Fruit fly (Drosophila melanogaster) whole organism, embryonic: ENCODE results near the gene CG32295.
A peak's percentile ranks its signal among the peaks of the same experiment; 100 is the strongest.

ENCODE experiments used
- Antp ChIP-seq: fragments of 200-800 bp; sonication (Bioruptor generic); optimal IDR thresholded peaks from 3 replicates; lab custom pipeline; 2016; ENCODE audit warnings: missing biosample characterization, missing genetic modification characterization
- Asciz ChIP-seq: fragments of 200-800 bp; sonication (Bioruptor generic); optimal IDR thresholded peaks from 2 replicates; lab custom pipeline; 2017; ENCODE audit warnings: missing biosample characterization, mild to moderate bottlenecking, missing genetic modification characterization, missing genetic modification reagents
- CG10274 ChIP-seq: fragments of 200-800 bp; sonication (Bioruptor generic); optimal IDR thresholded peaks from 3 replicates; lab custom pipeline; 2017; ENCODE audit warnings: missing biosample characterization, mild to moderate bottlenecking, missing genetic modification characterization
- CG10565 ChIP-seq: fragments of 200-800 bp; sonication (Bioruptor generic); optimal IDR thresholded peaks from 3 replicates; lab custom pipeline; 2016; ENCODE audit warnings: missing biosample characterization, mild to moderate bottlenecking, missing genetic modification characterization
- CG12659 ChIP-seq: fragments of 200-800 bp; sonication (Bioruptor generic); optimal IDR thresholded peaks from 3 replicates; lab custom pipeline; 2017; ENCODE audit warnings: mild to moderate bottlenecking, missing biosample characterization, missing genetic modification reagents, missing genetic modification characterization
- CG13624 ChIP-seq: fragments of 200-800 bp; sonication (Bioruptor generic); optimal IDR thresholded peaks from 2 replicates; lab custom pipeline; 2016; ENCODE audit warnings: missing biosample characterization, missing genetic modification characterization
- CG13894 ChIP-seq: fragments of 200-800 bp; sonication (Bioruptor generic); optimal IDR thresholded peaks from 3 replicates; lab custom pipeline; 2018; ENCODE audit warnings: missing biosample characterization, mild to moderate bottlenecking, missing genetic modification characterization, moderate library complexity
- CG1602 ChIP-seq: fragments of 200-800 bp; sonication (Bioruptor generic); optimal IDR thresholded peaks from 3 replicates; lab custom pipeline; 2016; ENCODE audit warnings: missing biosample characterization, missing genetic modification characterization
- CG17359 ChIP-seq: fragments of 200-800 bp; sonication (Bioruptor generic); optimal IDR thresholded peaks from 3 replicates; lab custom pipeline; 2018; ENCODE audit warnings: missing biosample characterization, mild to moderate bottlenecking, missing genetic modification characterization, moderate library complexity
- CG1832 ChIP-seq: fragments of 200-800 bp; sonication (Bioruptor generic); optimal IDR thresholded peaks from 2 replicates; lab custom pipeline; 2017; ENCODE audit warnings: missing biosample characterization, mild to moderate bottlenecking, missing genetic modification characterization, inconsistent platforms
- CG18619 ChIP-seq: fragments of 200-800 bp; sonication (Bioruptor generic); optimal IDR thresholded peaks from 3 replicates; lab custom pipeline; 2017; ENCODE audit warnings: missing biosample characterization, mild to moderate bottlenecking, missing genetic modification characterization
- CG2202 ChIP-seq: fragments of 200-800 bp; sonication (Bioruptor generic); optimal IDR thresholded peaks from 2 replicates; lab custom pipeline; 2018; ENCODE audit warnings: missing biosample characterization, mild to moderate bottlenecking, missing genetic modification characterization
- CG3163 ChIP-seq: fragments of 200-800 bp; sonication (Bioruptor generic); optimal IDR thresholded peaks from 3 replicates; lab custom pipeline; 2016; ENCODE audit warnings: missing biosample characterization, missing genetic modification characterization
- CG3726 ChIP-seq: fragments of 200-800 bp; sonication (Bioruptor generic); IDR thresholded peaks from 3 replicates; pipeline ENCODE4, ENCODE4 v1.3.6; 2022; ENCODE audit warnings: missing biosample characterization, missing genetic modification characterization
- CG3995 ChIP-seq: fragments of 200-800 bp; sonication (Bioruptor generic); optimal IDR thresholded peaks from 3 replicates; lab custom pipeline; 2016; ENCODE audit warnings: missing biosample characterization, missing genetic modification characterization
- CG43689 ChIP-seq: fragments of 200-800 bp; sonication (Bioruptor generic); IDR thresholded peaks from 2 replicates; pipeline ENCODE4 v1.3.6; 2022; ENCODE audit warnings: missing biosample characterization, missing genetic modification characterization
- CG4404 ChIP-seq: fragments of 200-800 bp; sonication (Bioruptor generic); IDR thresholded peaks from 2 replicates; pipeline ENCODE4 v1.3.6; 2022; ENCODE audit warnings: missing biosample characterization, missing genetic modification characterization
- CG4854 ChIP-seq: fragments of 200-800 bp; sonication (Bioruptor generic); optimal IDR thresholded peaks from 2 replicates; lab custom pipeline; 2016; ENCODE audit warnings: missing biosample characterization, missing genetic modification characterization, inconsistent platforms
- CG5180 ChIP-seq: fragments of 200-800 bp; sonication (Bioruptor generic); optimal IDR thresholded peaks from 3 replicates; lab custom pipeline; 2017; ENCODE audit warnings: missing biosample characterization, missing genetic modification characterization, mild to moderate bottlenecking, moderate library complexity, missing genetic modification reagents
- CG6272 ChIP-seq: fragments of 200-800 bp; sonication (Bioruptor generic); IDR thresholded peaks from 2 replicates; pipeline ENCODE4 v1.3.6; 2022; ENCODE audit warnings: missing biosample characterization, missing genetic modification characterization
- CG7372 ChIP-seq: fragments of 200-800 bp; sonication (Bioruptor generic); IDR thresholded peaks from 2 replicates; pipeline ENCODE4 v1.3.6; 2022; ENCODE audit warnings: missing biosample characterization, missing genetic modification characterization
- CG7786 ChIP-seq: fragments of 200-800 bp; sonication (Bioruptor generic); optimal IDR thresholded peaks from 2 replicates; lab custom pipeline; 2016; ENCODE audit warnings: missing biosample characterization, missing genetic modification characterization
- CG7839 ChIP-seq: fragments of 200-800 bp; sonication (Bioruptor generic); optimal IDR thresholded peaks from 3 replicates; lab custom pipeline; 2018; ENCODE audit warnings: missing biosample characterization, mild to moderate bottlenecking, missing genetic modification characterization, moderate library complexity
- CG8359 ChIP-seq: fragments of 200-800 bp; sonication (Bioruptor generic); optimal IDR thresholded peaks from 2 replicates; lab custom pipeline; 2017; ENCODE audit warnings: missing biosample characterization, mild to moderate bottlenecking, missing genetic modification characterization, borderline replicate concordance
- CG8388 ChIP-seq: fragments of 200-800 bp; sonication (Bioruptor generic); optimal IDR thresholded peaks from 2 replicates; lab custom pipeline; 2019; ENCODE audit warnings: missing biosample characterization, mild to moderate bottlenecking, missing genetic modification characterization, moderate library complexity
- CTCF ChIP-seq: fragments of 200-800 bp; sonication (Bioruptor generic); optimal IDR thresholded peaks from 2 replicates; lab custom pipeline; 2017; ENCODE audit warnings: missing biosample characterization, mild to moderate bottlenecking, missing genetic modification characterization, moderate library complexity
- Camta ChIP-seq: fragments of 200-800 bp; sonication (Bioruptor generic); optimal IDR thresholded peaks from 2 replicates; lab custom pipeline; 2016; ENCODE audit warnings: missing biosample characterization, missing genetic modification characterization
- D19B ChIP-seq: fragments of 200-800 bp; sonication (Bioruptor generic); optimal IDR thresholded peaks from 2 replicates; lab custom pipeline; 2017; ENCODE audit warnings: missing biosample characterization, mild to moderate bottlenecking, missing genetic modification characterization
- Dbx ChIP-seq: fragments of 200-800 bp; sonication (Bioruptor generic); IDR thresholded peaks from 3 replicates; pipeline ENCODE4 v1.3.6; 2022; ENCODE audit warnings: missing biosample characterization, missing genetic modification characterization
- Doc3 ChIP-seq: fragments of 200-800 bp; sonication (Bioruptor generic); IDR thresholded peaks from 3 replicates; pipeline ENCODE4 v1.3.6; 2022; ENCODE audit warnings: missing biosample characterization, missing genetic modification characterization; ENCODE audit not compliant: partially characterized antibody
- Dp ChIP-seq: fragments of 200-800 bp; sonication (Bioruptor generic); optimal IDR thresholded peaks from 2 replicates; lab custom pipeline; 2018; ENCODE audit warnings: missing biosample characterization, mild to moderate bottlenecking, missing genetic modification characterization, moderate library complexity
- Fer3 ChIP-seq: fragments of 200-800 bp; sonication (Bioruptor generic); optimal IDR thresholded peaks from 2 replicates; lab custom pipeline; 2018; ENCODE audit warnings: missing biosample characterization, mild to moderate bottlenecking, missing genetic modification characterization, moderate library complexity
- HLH4C ChIP-seq: fragments of 200-800 bp; sonication (Bioruptor generic); IDR thresholded peaks from 3 replicates; pipeline ENCODE4 v1.3.6; 2022; ENCODE audit warnings: missing biosample characterization, missing genetic modification characterization; ENCODE audit not compliant: partially characterized antibody
- HLHmδ ChIP-seq: fragments of 200-800 bp; sonication (Bioruptor generic); optimal IDR thresholded peaks from 2 replicates; lab custom pipeline; 2018; ENCODE audit warnings: missing biosample characterization, mild to moderate bottlenecking, missing genetic modification characterization, moderate library complexity
- Hey ChIP-seq: fragments of 200-800 bp; sonication (Bioruptor generic); optimal IDR thresholded peaks from 3 replicates; lab custom pipeline; 2018; ENCODE audit warnings: missing biosample characterization, mild to moderate bottlenecking, missing genetic modification characterization
- NFAT ChIP-seq: fragments of 200-800 bp; sonication (Bioruptor generic); IDR thresholded peaks from 2 replicates; pipeline ENCODE4 v1.3.6; 2022; ENCODE audit warnings: missing biosample characterization, missing genetic modification characterization
- Pdp1 ChIP-seq, 2 experiments: fragments of 200-800 bp; sonication (Bioruptor generic); optimal IDR thresholded peaks; 3 replicates each; lab custom pipeline; 2016; ENCODE audit warnings: missing biosample characterization in 2 of 2, missing genetic modification characterization in 2 of 2, mild to moderate bottlenecking in 1 of 2, moderate library complexity in 1 of 2
- Spps ChIP-seq: fragments of 200-800 bp; sonication (Bioruptor generic); optimal IDR thresholded peaks from 2 replicates; lab custom pipeline; 2018; ENCODE audit warnings: missing biosample characterization, mild to moderate bottlenecking, missing genetic modification characterization
- ase ChIP-seq: fragments of 200-800 bp; sonication (Bioruptor generic); IDR thresholded peaks from 3 replicates; pipeline ENCODE4 v1.3.6; 2022; ENCODE audit warnings: missing biosample characterization, missing genetic modification characterization
- corto ChIP-seq: fragments of 200-800 bp; sonication (Bioruptor generic); optimal IDR thresholded peaks from 2 replicates; lab custom pipeline; 2016; ENCODE audit warnings: missing biosample characterization, mild to moderate bottlenecking, missing genetic modification characterization, moderate library complexity
- dm ChIP-seq: fragments of 200-800 bp; sonication (Bioruptor generic); optimal IDR thresholded peaks from 3 replicates; lab custom pipeline; 2016; ENCODE audit warnings: missing biosample characterization, missing genetic modification characterization
- dpn ChIP-seq, 2 experiments: fragments of 200-800 bp; sonication (Bioruptor generic); optimal IDR thresholded peaks; 3 replicates each; lab custom pipeline; 2016; ENCODE audit warnings: missing biosample characterization in 2 of 2, missing genetic modification characterization in 2 of 2
- ftz-f1 ChIP-seq: fragments of 200-800 bp; sonication (Bioruptor generic); optimal IDR thresholded peaks from 2 replicates; lab custom pipeline; 2016; ENCODE audit warnings: missing biosample characterization, missing genetic modification characterization
- hb ChIP-seq: fragments of 200-800 bp; sonication (Bioruptor generic); IDR thresholded peaks from 3 replicates; pipeline ENCODE4 v1.3.6; 2022; ENCODE audit warnings: missing biosample characterization, missing genetic modification characterization; ENCODE audit not compliant: partially characterized antibody
- lmd ChIP-seq: fragments of 200-800 bp; sonication (Bioruptor generic); IDR thresholded peaks from 2 replicates; pipeline ENCODE4 v1.3.6; 2022; ENCODE audit warnings: missing biosample characterization, missing genetic modification characterization
- peb ChIP-seq: fragments of 200-800 bp; sonication (Bioruptor generic); IDR thresholded peaks from 2 replicates; pipeline ENCODE4 v1.3.6; 2022; ENCODE audit warnings: missing biosample characterization, missing genetic modification characterization
- pfk ChIP-seq: fragments of 200-800 bp; sonication (Bioruptor generic); optimal IDR thresholded peaks from 2 replicates; lab custom pipeline; 2018; ENCODE audit warnings: missing biosample characterization, mild to moderate bottlenecking, missing genetic modification characterization, moderate library complexity
- pho ChIP-seq: fragments of 200-800 bp; sonication (Bioruptor generic); optimal IDR thresholded peaks from 2 replicates; lab custom pipeline; 2016; ENCODE audit warnings: missing biosample characterization, missing genetic modification characterization
- pnt ChIP-seq: fragments of 200-800 bp; sonication (Bioruptor generic); optimal IDR thresholded peaks from 3 replicates; lab custom pipeline; 2016; ENCODE audit warnings: missing biosample characterization, missing genetic modification characterization
- sd ChIP-seq: fragments of 200-800 bp; sonication (Bioruptor generic); optimal IDR thresholded peaks from 3 replicates; lab custom pipeline; 2018; ENCODE audit warnings: missing biosample characterization, mild to moderate bottlenecking, missing genetic modification characterization, moderate library complexity
- slbo ChIP-seq: fragments of 200-800 bp; sonication (Bioruptor generic); IDR thresholded peaks from 2 replicates; pipeline ENCODE4 v1.3.6; 2022; ENCODE audit warnings: missing biosample characterization, missing genetic modification characterization

CG32295 gene

dm6 chr3L:2501764-2502163 is 25.0 kb downstream of the CG32295 start (continued):
- TF ChIP-seq dpn (GFP tag; optimal IDR thresholded peaks at IDR 0.05; lab: Kevin White, UChicago) (peak; percentile 46 to 64), sd (tag; lab: Kevin White, UChicago) (peak; percentile 86), CG1602 (GFP tag; lab: Kevin White, UChicago) (peak; percentile 0), CTCF (GFP tag; lab: Kevin White, UChicago) (no peak), CG3163 (GFP tag; lab: Kevin White, UChicago) (no peak), HLH4C (GFP tag; lab: Robert Waterston, UW) (no peak), CG7372 (GFP tag; lab: Robert Waterston, UW) (0 out of 2 replicates have a peak, but pooled peaks have one; percentile 33), D19B (GFP tag; lab: Kevin White, UChicago) (peak; percentile 70), Camta (GFP tag; lab: Kevin White, UChicago) (peak; percentile 46), Asciz (GFP tag; lab: Kevin White, UChicago) (no peak), Dp (GFP tag; lab: Kevin White, UChicago) (no peak), Spps (tag; lab: Kevin White, UChicago) (no peak), NFAT (GFP tag; lab: Robert Waterston, UW) (peak; percentile 80; the same call in 1 of the 2 replicates), CG3995 (GFP tag; lab: Kevin White, UChicago) (no peak), CG7786 (GFP tag; lab: Kevin White, UChicago) (peak; percentile 36), CG13894 (tag; lab: Kevin White, UChicago) (peak; percentile 44), Antp (GFP tag; lab: Kevin White, UChicago) (no peak), pnt (GFP tag; lab: Kevin White, UChicago) (no peak), hb (GFP tag; lab: Robert Waterston, UW) (no peak), CG1832 (GFP tag; lab: Kevin White, UChicago) (no peak), CG43689 (no peak; the same call in 1 of the 2 replicates), ftz-f1 (GFP tag; lab: Kevin White, UChicago) (no peak), Fer3 (tag; lab: Kevin White, UChicago) (peak; percentile 76), Dbx (peak; percentile 90), CG10565 (GFP tag; lab: Kevin White, UChicago) (no peak), peb (GFP tag; lab: Robert Waterston, UW) (0 out of 2 replicates have a peak, but pooled peaks have one; percentile 10), CG4854 (GFP tag; lab: Kevin White, UChicago) (peak; percentile 64), CG3726 (GFP tag; lab: Robert Waterston, UW) (no peak), CG4404 (GFP tag; lab: Robert Waterston, UW) (no peak), dm (GFP tag; lab: Kevin White, UChicago) (no peak), CG8359 (GFP tag; lab: Kevin White, UChicago) (no peak), HLHmδ (GFP tag; lab: Kevin White, UChicago) (no peak), Hey (tag; lab: Kevin White, UChicago) (no peak), CG6272 (GFP tag; lab: Robert Waterston, UW) (peak; percentile 52), CG5180 (peak; percentile 9), corto (no peak), slbo (GFP tag; lab: Robert Waterston, UW) (peak; percentile 90), lmd (GFP tag; lab: Robert Waterston, UW) (peak; percentile 79), CG17359 (peak; percentile 32), CG12659 (peak; percentile 59), Doc3 (GFP tag; lab: Robert Waterston, UW) (no peak), pfk (GFP tag; lab: Kevin White, UChicago) (no peak), ase (GFP tag; lab: Robert Waterston, UW) (0 out of 3 replicates have a peak, but pooled peaks have one; percentile 7), CG8388 (GFP tag; lab: Kevin White, UChicago) (no peak), CG13624 (GFP tag; lab: Kevin White, UChicago) (peak; percentile 62), pho (GFP tag; lab: Kevin White, UChicago) (peak; percentile 68), CG7839 (tag; lab: Kevin White, UChicago) (peak; percentile 79), CG18619 (GFP tag; lab: Kevin White, UChicago) (peak; percentile 62), CG2202 (tag; lab: Kevin White, UChicago) (no peak), Pdp1 (GFP tag; optimal IDR thresholded peaks at IDR 0.05; lab: Kevin White, UChicago) (peak; percentile 43 to 85), CG10274 (GFP tag; lab: Kevin White, UChicago) (no peak)
